Fruit fly (Drosophila melanogaster) whole organism, wandering third instar larva: Measurements from ENCODE around the gene Nlp.

Source experiments
- Abd-B ChIP-seq: fragments of >200 bp; optimal IDR thresholded peaks from 2 replicates; lab custom pipeline; 2017; ENCODE audit warnings: missing biosample characterization, missing genetic modification characterization
- CrebA ChIP-seq: fragments of 200-800 bp; sonication (Bioruptor generic); optimal IDR thresholded peaks from 2 replicates; lab custom pipeline; 2016; ENCODE audit warnings: missing biosample characterization, mild to moderate bottlenecking, missing genetic modification characterization, borderline replicate concordance
- GATAd ChIP-seq: sonication (Bioruptor generic); optimal IDR thresholded peaks from 2 replicates; lab custom pipeline; 2016; ENCODE audit warnings: missing biosample characterization, missing genetic modification characterization
- Hr78 ChIP-seq: fragments of >200 bp; optimal IDR thresholded peaks from 2 replicates; lab custom pipeline; 2017; ENCODE audit warnings: missing biosample characterization, missing genetic modification characterization
- Hr83 ChIP-seq: fragments of 200-300 bp; sonication (Bioruptor generic); optimal IDR thresholded peaks from 2 replicates; lab custom pipeline; 2016; ENCODE audit warnings: missing biosample characterization, mild to moderate bottlenecking, missing genetic modification characterization, moderate library complexity; ENCODE audit not compliant: poor library complexity, severe bottlenecking
- Mio ChIP-seq: sonication (Bioruptor generic); optimal IDR thresholded peaks from 2 replicates; lab custom pipeline; 2016; ENCODE audit warnings: missing biosample characterization, missing genetic modification characterization
- dl ChIP-seq, 2 experiments: fragments of 175-275, 200-275 bp in 1 of 2; fragments of 200-275 bp in 1 of 2; sonication (Bioruptor generic); optimal IDR thresholded peaks; lab custom pipeline; 2018; ENCODE audit warnings: mild to moderate bottlenecking in 2 of 2, missing biosample characterization in 2 of 2, missing genetic modification characterization in 2 of 2, moderate library complexity in 2 of 2; ENCODE audit not compliant: partially characterized antibody in 2 of 2, insufficient read depth in 1 of 2
- dsf ChIP-seq: sonication (Bioruptor generic); optimal IDR thresholded peaks from 2 replicates; lab custom pipeline; 2016; ENCODE audit warnings: missing biosample characterization, missing genetic modification characterization, borderline replicate concordance
- ey ChIP-seq: fragments of 200-800 bp; sonication (Bioruptor generic); optimal IDR thresholded peaks from 2 replicates; lab custom pipeline; 2016; ENCODE audit warnings: missing biosample characterization, missing genetic modification characterization
- jim ChIP-seq: fragments of 175-275, 200-325 bp; sonication (Bioruptor generic); optimal IDR thresholded peaks from 2 replicates; lab custom pipeline; 2016; ENCODE audit warnings: missing biosample characterization, mild to moderate bottlenecking, missing genetic modification characterization
- sage ChIP-seq: fragments of 200-800 bp; sonication (Bioruptor generic); optimal IDR thresholded peaks from 2 replicates; lab custom pipeline; 2016; ENCODE audit warnings: missing biosample characterization, mild to moderate bottlenecking, missing genetic modification characterization
- sv ChIP-seq: fragments of 200-800 bp; sonication (Bioruptor generic); optimal IDR thresholded peaks from 3 replicates; lab custom pipeline; 2016; ENCODE audit warnings: missing biosample characterization, missing genetic modification characterization
- usp ChIP-seq: fragments of >200 bp; optimal IDR thresholded peaks from 2 replicates; lab custom pipeline; 2017; ENCODE audit warnings: missing biosample characterization, missing genetic modification characterization

Nlp gene

dm6 chr3R:30059944-30060343 lies 55.4 kb downstream of the Nlp start:
- no peak for TF ChIP-seq Hr83
- no peak for TF ChIP-seq CrebA
- TF ChIP-seq usp (GFP tag; lab: Kevin White, UChicago) = no peak
- TF ChIP-seq Mio (GFP tag; lab: Kevin White, UChicago) = no peak
- no peak for TF ChIP-seq Abd-B (GFP tag; lab: Kevin White, UChicago)
- no peak for TF ChIP-seq jim (GFP tag; lab: Kevin White, UChicago)
- no peak for TF ChIP-seq sv (GFP tag; lab: Kevin White, UChicago)
- TF ChIP-seq ey (GFP tag; lab: Kevin White, UChicago) = no peak
- no peak for TF ChIP-seq dl (GFP tag; optimal IDR thresholded peaks at IDR 0.05; lab: Kevin White, UChicago; ENCODE audit: insufficient read depth in 1 of 2, partially characterized antibody in 2 of 2)
- TF ChIP-seq sage (GFP tag; lab: Kevin White, UChicago) = no peak
- no peak for TF ChIP-seq Hr78
- TF ChIP-seq dsf (GFP tag; lab: Kevin White, UChicago) = no peak
- no peak for TF ChIP-seq GATAd (GFP tag; lab: Kevin White, UChicago)
